Worm (Caenorhabditis elegans): Measurements from ENCODE around the gene hlh-11.

ce11 chrIII:9664484-9665221, 45.1 kb downstream of the hlh-11 start:
- TF ChIP-seq skn-1 (tag; optimal IDR thresholded peaks at IDR 0.05), result no peak
- no peak for TF ChIP-seq lim-7 (GFP tag; IDR thresholded peaks at IDR 0.05)
- peak; percentile 40 for TF ChIP-seq hlh-11 (tag; optimal IDR thresholded peaks at IDR 0.05)
- no peak for TF ChIP-seq php-3 (GFP tag; IDR thresholded peaks at IDR 0.05)
- no peak for TF ChIP-seq unc-39 (tag; optimal IDR thresholded peaks at IDR 0.05)
- TF ChIP-seq lin-15B (tag; optimal IDR thresholded peaks at IDR 0.05), result no peak
- no peak for TF ChIP-seq nhr-237 (tag; optimal IDR thresholded peaks at IDR 0.05)
- TF ChIP-seq nhr-76 (tag; optimal IDR thresholded peaks at IDR 0.05), result no peak
- TF ChIP-seq Y5F2A.4 (GFP tag; optimal IDR thresholded peaks at IDR 0.05), result no peak
- TF ChIP-seq jun-1 (tag; optimal IDR thresholded peaks at IDR 0.05), result no peak
- no peak for TF ChIP-seq ZK546.5 (tag; optimal IDR thresholded peaks at IDR 0.05)
- TF ChIP-seq unc-62 (GFP tag; optimal IDR thresholded peaks at IDR 0.05 in 1 of 2), result no peak
- no peak for TF ChIP-seq unc-62 (tag; optimal IDR thresholded peaks at IDR 0.05)

Data from whole organism, L4 larva.